Worm (Caenorhabditis elegans): ENCODE data around the gene trpp-9.

The trpp-9 gene

ce11 chrX:11603234-11604108 lies 39.7 kb downstream of the trpp-9 start (continued):
- TF ChIP-seq sdz-12 (GFP tag; optimal IDR thresholded peaks at IDR 0.05): peak; percentile 50
- TF ChIP-seq zag-1 (tag; optimal IDR thresholded peaks at IDR 0.05): peak; percentile 48
- 0 out of 2 replicates have a peak, but pooled peaks have one; percentile 33 for TF ChIP-seq hmg-1.1 (GFP tag; IDR thresholded peaks at IDR 0.05)
- peak; percentile 92 for TF ChIP-seq nhr-102 (tag; optimal IDR thresholded peaks at IDR 0.05)
- no peak for TF ChIP-seq dmd-8 (GFP tag; IDR thresholded peaks at IDR 0.05)
- TF ChIP-seq unc-130 (GFP tag; optimal IDR thresholded peaks at IDR 0.05): no peak
- TF ChIP-seq vab-7 (GFP tag; IDR thresholded peaks at IDR 0.05): no peak
- peak; percentile 36 for TF ChIP-seq tra-1 (GFP tag; IDR thresholded peaks at IDR 0.05)
- no peak for TF ChIP-seq daf-8 (GFP tag; IDR thresholded peaks at IDR 0.05)
- peak; percentile 65 for TF ChIP-seq duxl-1 (tag; optimal IDR thresholded peaks at IDR 0.05; ENCODE audit: poor library complexity)
- TF ChIP-seq R02D3.7 (tag; optimal IDR thresholded peaks at IDR 0.05): no peak
- TF ChIP-seq nhr-77 (tag; optimal IDR thresholded peaks at IDR 0.05): peak; percentile 58
- TF ChIP-seq daf-16 (GFP tag; optimal IDR thresholded peaks at IDR 0.05): peak; percentile 32 to 34
- peak; percentile 36 for TF ChIP-seq daf-16 (tag; optimal IDR thresholded peaks at IDR 0.05)
- TF ChIP-seq ceh-32 (tag; optimal IDR thresholded peaks at IDR 0.05; ENCODE audit: poor library complexity): peak; percentile 11
- no peak for TF ChIP-seq aly-2 (tag; optimal IDR thresholded peaks at IDR 0.05)
- TF ChIP-seq gei-8 (GFP tag; optimal IDR thresholded peaks at IDR 0.05): peak; percentile 47
- no peak for TF ChIP-seq pqm-1 (tag; optimal IDR thresholded peaks at IDR 0.05)
- TF ChIP-seq dmd-9 (GFP tag; IDR thresholded peaks at IDR 0.05): no peak
- TF ChIP-seq saeg-2 (GFP tag; IDR thresholded peaks at IDR 0.05): 0 out of 2 replicates have a peak, but pooled peaks have one; percentile 8
- TF ChIP-seq ama-1 (optimal IDR thresholded peaks at IDR 0.05): peak; percentile 94
- TF ChIP-seq F44E2.7 (GFP tag; IDR thresholded peaks at IDR 0.05): no peak
- TF ChIP-seq Y48G9A.11 (GFP tag; IDR thresholded peaks at IDR 0.05): no peak
- no peak for TF ChIP-seq F49E8.2 (tag; optimal IDR thresholded peaks at IDR 0.05; ENCODE audit: borderline replicate concordance)
- peak; percentile 47 for TF ChIP-seq pha-4 (GFP tag; IDR thresholded peaks at IDR 0.05)
- TF ChIP-seq pha-4 (tag; optimal IDR thresholded peaks at IDR 0.05): no peak
- TF ChIP-seq mep-1 (tag; optimal IDR thresholded peaks at IDR 0.05): peak; percentile 94
- 0 out of 2 replicates have a peak, but pooled peaks have one; percentile 9 for TF ChIP-seq ceh-20 (GFP tag; IDR thresholded peaks at IDR 0.05)
- no peak for TF ChIP-seq D1046.2 (GFP tag; IDR thresholded peaks at IDR 0.05)
- peak; percentile 25; the same call in 1 of the 2 replicates for TF ChIP-seq php-3 (GFP tag; IDR thresholded peaks at IDR 0.05)
- peak; percentile 57 for TF ChIP-seq hlh-11 (tag; optimal IDR thresholded peaks at IDR 0.05)
- peak; percentile 40 for TF ChIP-seq nhr-11 (tag; optimal IDR thresholded peaks at IDR 0.05)
- no peak for TF ChIP-seq snpc-4 (tag; optimal IDR thresholded peaks at IDR 0.05)
- TF ChIP-seq lin-1 (GFP tag; IDR thresholded peaks at IDR 0.05): no peak
- TF ChIP-seq ceh-62 (tag; optimal IDR thresholded peaks at IDR 0.05): no peak
- TF ChIP-seq ZK546.5 (tag; optimal IDR thresholded peaks at IDR 0.05): no peak
- TF ChIP-seq mdt-29 (GFP tag; IDR thresholded peaks at IDR 0.05): peak; percentile 23; the same call in 1 of the 2 replicates
- TF ChIP-seq zfp-3 (GFP tag; conservative IDR thresholded peaks at IDR 0.05): peak; percentile 87
- peak; percentile 52 for TF ChIP-seq F10B5.3 (tag; optimal IDR thresholded peaks at IDR 0.05)

ce11 chrX:11605214-11605765 lies 41.6 kb downstream of the trpp-9 start, which contains the start of gene ftt-2:
TSS of gene ftt-2 (minus strand) at chrX:11605419.
- no peak for TF ChIP-seq ceh-44 (GFP tag; IDR thresholded peaks at IDR 0.05)
- TF ChIP-seq gei-8 (GFP tag; optimal IDR thresholded peaks at IDR 0.05): no peak
- TF ChIP-seq nhr-6 (tag; optimal IDR thresholded peaks at IDR 0.05): peak; percentile 27
- TF ChIP-seq mdl-1 (tag; optimal IDR thresholded peaks at IDR 0.05): no peak
- TF ChIP-seq Y75B8A.6 (GFP tag; IDR thresholded peaks at IDR 0.05): no peak
- TF ChIP-seq dmd-9 (GFP tag; IDR thresholded peaks at IDR 0.05): no peak
- peak; percentile 81 for TF ChIP-seq ama-1 (optimal IDR thresholded peaks at IDR 0.05)
- TF ChIP-seq saeg-2 (GFP tag; IDR thresholded peaks at IDR 0.05): no peak
- no peak for TF ChIP-seq R02D3.7 (tag; optimal IDR thresholded peaks at IDR 0.05)
- TF ChIP-seq lsy-2 (tag; optimal IDR thresholded peaks at IDR 0.05): no peak
- no peak for TF ChIP-seq ztf-11 (tag; optimal IDR thresholded peaks at IDR 0.05)
- TF ChIP-seq ceh-62 (tag; optimal IDR thresholded peaks at IDR 0.05): no peak
- TF ChIP-seq skn-1 (tag; optimal IDR thresholded peaks at IDR 0.05): no peak
- TF ChIP-seq attf-4 (tag; optimal IDR thresholded peaks at IDR 0.05): no peak
- TF ChIP-seq ZK337.2 (GFP tag; IDR thresholded peaks at IDR 0.05): no peak
- TF ChIP-seq unc-130 (GFP tag; optimal IDR thresholded peaks at IDR 0.05): no peak
- TF ChIP-seq F44E2.7 (GFP tag; IDR thresholded peaks at IDR 0.05): no peak
- TF ChIP-seq ztf-7 (tag; optimal IDR thresholded peaks at IDR 0.05): peak; percentile 2
- no peak for TF ChIP-seq daf-12 (tag; optimal IDR thresholded peaks at IDR 0.05)
